Worm (Caenorhabditis elegans) whole organism, L2 larva: Measurements from ENCODE around the gene F23D12.2.

Experiments
- elt-3 ChIP-seq: sonication (generic microtip); optimal IDR thresholded peaks from 2 replicates; lab custom pipeline; 2017; ENCODE audit warnings: missing biosample characterization, missing genetic modification characterization
- nhr-11 ChIP-seq: fragments of 150-350 bp; optimal IDR thresholded peaks from 2 replicates; lab custom pipeline; 2014; ENCODE audit warnings: missing biosample characterization, missing genetic modification characterization

DNA sequence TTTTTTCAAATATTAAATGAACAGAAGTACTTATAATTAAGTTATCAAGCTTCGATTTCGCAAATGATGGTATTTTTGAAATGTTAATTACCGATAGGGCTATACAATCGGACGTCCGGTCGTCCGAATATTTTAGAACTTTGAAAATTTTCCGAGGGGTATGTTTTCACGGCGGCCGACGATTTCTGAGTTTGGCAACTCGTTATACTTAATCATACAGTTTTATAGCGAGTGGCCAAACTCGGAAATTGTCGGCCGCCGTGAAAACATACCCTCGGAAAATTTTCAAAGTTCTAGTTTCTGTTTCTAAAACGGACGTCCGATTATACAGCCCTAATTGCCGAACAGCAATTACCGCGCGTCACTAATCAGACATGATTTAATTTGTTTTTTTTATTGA lies 2.8 kb upstream of the F23D12.2 start:
- no peak for TF ChIP-seq elt-3 (tag; lab: Kevin White, UChicago)
- TF ChIP-seq nhr-11: no peak
